Worm (Caenorhabditis elegans) whole organism, L4 larva: ENCODE data around the gene srx-17.

ENCODE experiments used
- ceh-44 ChIP-seq: fragments of 200-800 bp; sonication (Bioruptor generic); IDR thresholded peaks from 2 replicates; pipeline ENCODE4 v1.3.6; 2022; ENCODE audit warnings: missing genetic modification reagents, missing genetic modification characterization, missing compliant biosample characterization
- egl-27 ChIP-seq: sonication (generic microtip); optimal IDR thresholded peaks from 3 replicates; lab custom pipeline; 2017; ENCODE audit warnings: missing biosample characterization, missing genetic modification reagents, missing genetic modification characterization
- nhr-41 ChIP-seq: fragments of 200-800 bp; sonication (Bioruptor generic); IDR thresholded peaks from 2 replicates; pipeline ENCODE4 v1.3.6; 2022; ENCODE audit warnings: missing genetic modification reagents, missing genetic modification characterization, missing compliant biosample characterization
- saeg-2 ChIP-seq: fragments of 200-800 bp; sonication (Bioruptor generic); IDR thresholded peaks from 2 replicates; pipeline ENCODE4 v1.3.6; 2022; ENCODE audit warnings: missing genetic modification reagents, missing genetic modification characterization, missing compliant biosample characterization
- skn-1 ChIP-seq: fragments of 150-350 bp; optimal IDR thresholded peaks from 2 replicates; lab custom pipeline; 2014; ENCODE audit warnings: missing biosample characterization, missing genetic modification characterization
- snpc-4 ChIP-seq: fragments of 150-350 bp; optimal IDR thresholded peaks from 2 replicates; lab custom pipeline; 2014; ENCODE audit warnings: missing biosample characterization, missing genetic modification characterization
- unc-62 ChIP-seq, 3 experiments: fragments of 150-350 bp in 1 of 3; sonication (generic microtip); optimal IDR thresholded peaks in 2 of 3; peaks in 1 of 3; 1 replicate in 1 of 3; 2 replicates in 2 of 3; lab custom pipeline; 2014 to 2017; ENCODE audit warnings: missing biosample characterization in 3 of 3, missing genetic modification characterization in 3 of 3, missing genetic modification reagents in 3 of 3, missing genotype in 1 of 3

DNA sequence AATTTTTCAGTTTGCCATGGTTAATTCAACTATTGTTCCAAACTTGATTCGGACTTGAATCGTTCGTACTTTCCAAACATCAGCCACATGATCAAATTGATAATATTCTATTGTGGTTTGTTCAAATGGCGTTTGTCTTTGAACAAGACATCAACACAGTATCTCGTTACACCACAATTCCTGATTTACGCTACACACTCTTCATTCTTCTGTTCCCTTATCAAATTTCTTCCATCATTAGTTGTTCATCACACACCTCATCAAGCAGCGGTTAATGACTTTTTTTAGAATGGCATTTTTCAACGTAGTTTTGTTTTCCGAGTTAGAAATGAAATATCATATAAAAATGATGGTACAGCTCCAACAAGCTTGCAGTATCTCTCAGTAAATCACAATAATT, 37.2 kb downstream of the srx-17 start:
- TF ChIP-seq skn-1 (tag; lab: Kevin White, UChicago) (no peak), saeg-2 (no peak), egl-27 (no peak), snpc-4 (tag; lab: Kevin White, UChicago) (no peak), ceh-44 (no peak), nhr-41 (no peak), unc-62 (GFP tag; optimal IDR thresholded peaks at IDR 0.05 in 1 of 2; lab: Kevin White, UChicago) (peak in 1 of 2 experiments; percentile 98), unc-62 (tag; optimal IDR thresholded peaks at IDR 0.05; lab: Kevin White, UChicago) (no peak)
